Fruit fly (Drosophila melanogaster) Kc167 (cell line): Measurements from ENCODE around the gene CG31955.

ENCODE experiments used
- Myc ChIP-seq: fragments of >200 bp; optimal IDR thresholded peaks from 2 replicates; lab custom pipeline; 2017; ENCODE audit warnings: missing external identifiers
- Sin3A ChIP-seq: fragments of >200 bp; optimal IDR thresholded peaks from 2 replicates; lab custom pipeline; 2018; ENCODE audit warnings: missing external identifiers
- h ChIP-seq: fragments of >200 bp; optimal IDR thresholded peaks from 3 replicates; lab custom pipeline; 2018; ENCODE audit warnings: missing external identifiers
- insv ChIP-seq: fragments of >200 bp; optimal IDR thresholded peaks from 3 replicates; lab custom pipeline; 2018; ENCODE audit warnings: missing external identifiers
- psq ChIP-seq: fragments of >200 bp; optimal IDR thresholded peaks from 2 replicates; lab custom pipeline; 2017; ENCODE audit warnings: missing external identifiers
- ttk ChIP-seq: sonication (Bioruptor generic); optimal IDR thresholded peaks from 2 replicates; lab custom pipeline; 2017; ENCODE audit warnings: missing external identifiers

DNA sequence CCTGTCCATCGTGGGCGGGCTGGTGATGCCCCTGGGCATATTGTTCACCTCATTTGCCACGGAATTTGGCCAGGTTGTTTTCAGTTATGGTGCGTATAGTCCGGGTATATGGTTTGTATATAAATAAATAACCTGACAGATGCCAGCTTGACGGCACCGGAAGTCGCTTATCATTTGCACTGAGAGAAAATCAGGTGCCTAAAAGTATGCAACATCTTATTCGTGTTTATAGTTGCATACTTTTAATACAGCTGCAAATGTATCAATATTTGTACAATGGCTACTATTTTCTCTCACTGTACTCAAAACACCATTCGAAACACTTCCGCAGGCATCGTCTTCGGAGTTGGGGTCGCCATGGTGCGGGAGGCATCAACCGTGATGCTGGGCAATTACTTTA is 35.8 kb upstream of the CG31955 start:
- no peak for TF ChIP-seq insv (lab: Kevin White, UChicago)
- TF ChIP-seq psq (lab: Kevin White, UChicago) = no peak
- no peak for TF ChIP-seq Myc (lab: Kevin White, UChicago)
- no peak for TF ChIP-seq h
- TF ChIP-seq ttk (lab: Kevin White, UChicago) = no peak
- TF ChIP-seq Sin3A = no peak
